Worm (Caenorhabditis elegans) whole organism, late embryonic: ENCODE data around the gene clc-12.
A peak's percentile ranks its signal among the peaks of the same experiment; 100 is the strongest.

Source experiments
- C08G9.2 ChIP-seq: sonication (generic microtip); optimal IDR thresholded peaks from 2 replicates; lab custom pipeline; 2016; ENCODE audit warnings: mild to moderate bottlenecking, missing genetic modification characterization, moderate library complexity, missing compliant biosample characterization
- F13H6.1 ChIP-seq: sonication (generic microtip); optimal IDR thresholded peaks from 2 replicates; lab custom pipeline; 2016; ENCODE audit warnings: missing genetic modification characterization, missing compliant biosample characterization
- K02D7.2 ChIP-seq: sonication (generic microtip); optimal IDR thresholded peaks from 2 replicates; lab custom pipeline; 2017; ENCODE audit warnings: mild to moderate bottlenecking, missing genetic modification characterization, missing compliant biosample characterization
- K09A11.1 ChIP-seq: sonication (generic microtip); optimal IDR thresholded peaks from 2 replicates; lab custom pipeline; 2017; ENCODE audit warnings: antibody characterized with exemption, mild to moderate bottlenecking, missing genetic modification characterization, missing compliant biosample characterization; ENCODE audit not compliant: insufficient read depth
- T23F11.4 ChIP-seq: fragments of 200-800 bp; sonication (Bioruptor generic); optimal IDR thresholded peaks from 2 replicates; lab custom pipeline; 2018; ENCODE audit warnings: mild to moderate bottlenecking, missing genetic modification characterization, missing compliant biosample characterization
- Y22D7AL.16 ChIP-seq: sonication (generic microtip); optimal IDR thresholded peaks from 2 replicates; lab custom pipeline; 2016; ENCODE audit warnings: missing genetic modification characterization, missing compliant biosample characterization
- ahr-1 ChIP-seq: sonication (generic microtip); optimal IDR thresholded peaks from 2 replicates; lab custom pipeline; 2016; ENCODE audit warnings: missing genetic modification characterization, missing compliant biosample characterization
- ama-1 ChIP-seq: fragments of 150-350 bp; optimal IDR thresholded peaks from 2 replicates; lab custom pipeline; 2014
- ceh-19 ChIP-seq: fragments of 200-800 bp; sonication (Bioruptor generic); optimal IDR thresholded peaks from 2 replicates; lab custom pipeline; 2018; ENCODE audit warnings: mild to moderate bottlenecking, missing genetic modification characterization, missing compliant biosample characterization
- ceh-24 ChIP-seq: sonication (generic microtip); optimal IDR thresholded peaks from 2 replicates; lab custom pipeline; 2016; ENCODE audit warnings: mild to moderate bottlenecking, missing genetic modification characterization, missing compliant biosample characterization
- ceh-30 ChIP-seq: fragments of 150-350 bp; optimal IDR thresholded peaks from 2 replicates; lab custom pipeline; 2014; ENCODE audit warnings: missing biosample characterization, missing genetic modification characterization
- ceh-31 ChIP-seq: sonication (generic microtip); optimal IDR thresholded peaks from 2 replicates; lab custom pipeline; 2016; ENCODE audit warnings: missing genetic modification characterization, missing compliant biosample characterization
- ceh-34 ChIP-seq: sonication (generic microtip); optimal IDR thresholded peaks from 2 replicates; lab custom pipeline; 2016; ENCODE audit warnings: mild to moderate bottlenecking, missing genetic modification characterization, missing compliant biosample characterization
- ceh-45 ChIP-seq: fragments of 200-800 bp; sonication (Bioruptor generic); IDR thresholded peaks from 2 replicates; pipeline ENCODE4 v1.3.6; 2022; ENCODE audit warnings: missing genetic modification reagents, missing genetic modification characterization, missing compliant biosample characterization
- ceh-48 ChIP-seq: sonication (generic microtip); optimal IDR thresholded peaks from 2 replicates; lab custom pipeline; 2016; ENCODE audit warnings: missing genetic modification characterization, inconsistent platforms, missing compliant biosample characterization
- ceh-6 ChIP-seq: fragments of 200-800 bp; sonication (Bioruptor generic); optimal IDR thresholded peaks from 2 replicates; lab custom pipeline; 2018; ENCODE audit warnings: mild to moderate bottlenecking, missing genetic modification characterization, missing compliant biosample characterization
- ceh-9 ChIP-seq: sonication (generic microtip); optimal IDR thresholded peaks from 2 replicates; lab custom pipeline; 2016; ENCODE audit warnings: mild to moderate bottlenecking, missing genetic modification characterization, inconsistent platforms, missing compliant biosample characterization
- dmd-4 ChIP-seq: sonication (generic microtip); optimal IDR thresholded peaks from 2 replicates; lab custom pipeline; 2016; ENCODE audit warnings: borderline replicate concordance, missing genetic modification characterization, missing compliant biosample characterization
- dve-1 ChIP-seq: sonication (generic microtip); optimal IDR thresholded peaks from 2 replicates; lab custom pipeline; 2017; ENCODE audit warnings: antibody characterized with exemption, mild to moderate bottlenecking, missing genetic modification characterization, missing compliant biosample characterization
- elt-2 ChIP-seq: sonication (generic microtip); optimal IDR thresholded peaks from 2 replicates; lab custom pipeline; 2016; ENCODE audit warnings: missing genetic modification reagents, missing genetic modification characterization, missing compliant biosample characterization
- ets-4 ChIP-seq: sonication (generic microtip); optimal IDR thresholded peaks from 2 replicates; lab custom pipeline; 2016; ENCODE audit warnings: missing genetic modification characterization, missing compliant biosample characterization
- fax-1 ChIP-seq: sonication (generic microtip); optimal IDR thresholded peaks from 2 replicates; lab custom pipeline; 2016; ENCODE audit warnings: missing genotype, missing genetic modification characterization, missing compliant biosample characterization
- fkh-10 ChIP-seq: fragments of 150-350 bp; optimal IDR thresholded peaks from 2 replicates; lab custom pipeline; 2014; ENCODE audit warnings: missing biosample characterization, missing genetic modification reagents, missing genetic modification characterization
- gmeb-2 ChIP-seq: sonication (generic microtip); optimal IDR thresholded peaks from 2 replicates; lab custom pipeline; 2016; ENCODE audit warnings: missing genetic modification characterization, inconsistent platforms, missing compliant biosample characterization
- hlh-13 ChIP-seq: fragments of 200-800 bp; sonication (Bioruptor generic); optimal IDR thresholded peaks from 2 replicates; lab custom pipeline; 2018; ENCODE audit warnings: mild to moderate bottlenecking, missing genetic modification characterization, missing compliant biosample characterization
- hlh-15 ChIP-seq: sonication (generic microtip); optimal IDR thresholded peaks from 2 replicates; lab custom pipeline; 2016; ENCODE audit warnings: missing genetic modification characterization, missing compliant biosample characterization
- hlh-30 ChIP-seq: sonication (generic microtip); optimal IDR thresholded peaks from 2 replicates; lab custom pipeline; 2017; ENCODE audit warnings: antibody characterized with exemption, missing genetic modification characterization, missing compliant biosample characterization; ENCODE audit not compliant: insufficient read depth
- hlh-6 ChIP-seq: sonication (generic microtip); optimal IDR thresholded peaks from 2 replicates; lab custom pipeline; 2016; ENCODE audit warnings: missing genotype, missing genetic modification characterization, missing compliant biosample characterization
- hlh-8 ChIP-seq: sonication (generic microtip); optimal IDR thresholded peaks from 2 replicates; lab custom pipeline; 2016; ENCODE audit warnings: missing genotype, missing genetic modification characterization, missing compliant biosample characterization
- lim-6 ChIP-seq: sonication (generic microtip); optimal IDR thresholded peaks from 2 replicates; lab custom pipeline; 2016; ENCODE audit warnings: missing genetic modification characterization, missing compliant biosample characterization
- lin-11 ChIP-seq: fragments of 200-800 bp; sonication (Bioruptor generic); optimal IDR thresholded peaks from 2 replicates; lab custom pipeline; 2018; ENCODE audit warnings: mild to moderate bottlenecking, missing genetic modification characterization, missing compliant biosample characterization
- madf-2 ChIP-seq: sonication (generic microtip); optimal IDR thresholded peaks from 2 replicates; lab custom pipeline; 2017; ENCODE audit warnings: missing genetic modification characterization, missing compliant biosample characterization
- nfya-1 ChIP-seq: sonication (generic microtip); optimal IDR thresholded peaks from 2 replicates; lab custom pipeline; 2017; ENCODE audit warnings: missing genetic modification characterization, mild to moderate bottlenecking, missing compliant biosample characterization, antibody characterized with exemption, moderate library complexity
- npax-4 ChIP-seq: sonication (generic microtip); optimal IDR thresholded peaks from 2 replicates; lab custom pipeline; 2016; ENCODE audit warnings: missing genetic modification characterization, missing compliant biosample characterization
- odd-2 ChIP-seq: sonication (generic microtip); optimal IDR thresholded peaks from 2 replicates; lab custom pipeline; 2017; ENCODE audit warnings: antibody characterized with exemption, mild to moderate bottlenecking, missing genetic modification characterization, missing compliant biosample characterization
- pax-1 ChIP-seq: fragments of 150-350 bp; optimal IDR thresholded peaks from 2 replicates; lab custom pipeline; 2014; ENCODE audit warnings: missing biosample characterization, missing genetic modification characterization
- pha-2 ChIP-seq: sonication (generic microtip); optimal IDR thresholded peaks from 2 replicates; lab custom pipeline; 2017; ENCODE audit warnings: mild to moderate bottlenecking, missing genetic modification characterization, missing compliant biosample characterization
- pros-1 ChIP-seq: fragments of 150-350 bp; optimal IDR thresholded peaks from 2 replicates; lab custom pipeline; 2014; ENCODE audit warnings: missing biosample characterization, missing genetic modification reagents, missing genetic modification characterization
- rnt-1 ChIP-seq: sonication (generic microtip); optimal IDR thresholded peaks from 2 replicates; lab custom pipeline; 2016; ENCODE audit warnings: missing genetic modification characterization, missing compliant biosample characterization
- sox-2 ChIP-seq: fragments of 200-800 bp; sonication (Bioruptor generic); IDR thresholded peaks from 2 replicates; pipeline ENCODE4 v1.3.6; 2022; ENCODE audit warnings: missing genetic modification reagents, missing genetic modification characterization, missing compliant biosample characterization
- syd-9 ChIP-seq: sonication (generic microtip); optimal IDR thresholded peaks from 2 replicates; lab custom pipeline; 2016; ENCODE audit warnings: mild to moderate bottlenecking, missing genetic modification characterization, moderate library complexity, missing compliant biosample characterization
- tbx-2 ChIP-seq: sonication (generic microtip); optimal IDR thresholded peaks from 2 replicates; lab custom pipeline; 2016; ENCODE audit warnings: missing genetic modification characterization, missing compliant biosample characterization
- ttx-3 ChIP-seq: sonication (generic microtip); optimal IDR thresholded peaks from 2 replicates; lab custom pipeline; 2016; ENCODE audit warnings: missing genetic modification reagents, missing genetic modification characterization, missing compliant biosample characterization
- unc-3 ChIP-seq, 2 experiments: fragments of 200-800 bp in 1 of 2; sonication (Bioruptor generic) in 1 of 2; sonication (generic microtip) in 1 of 2; conservative IDR thresholded peaks in 1 of 2; optimal IDR thresholded peaks in 1 of 2; 2 replicates each; pipeline versions ENCODE4 v1.3.6 to Lab custom; 2016 to 2022; ENCODE audit warnings: missing compliant biosample characterization in 2 of 2, missing genetic modification characterization in 2 of 2, missing genetic modification reagents in 1 of 2
- unc-55 ChIP-seq: sonication (generic microtip); optimal IDR thresholded peaks from 2 replicates; lab custom pipeline; 2017; ENCODE audit warnings: missing biosample characterization, missing genetic modification reagents, missing genetic modification characterization
- zip-5 ChIP-seq: sonication (generic microtip); optimal IDR thresholded peaks from 2 replicates; lab custom pipeline; 2016; ENCODE audit warnings: missing genetic modification characterization, missing compliant biosample characterization
- ztf-16 ChIP-seq: sonication (generic microtip); optimal IDR thresholded peaks from 2 replicates; lab custom pipeline; 2017; ENCODE audit warnings: missing genetic modification characterization, missing compliant biosample characterization

Gene clc-12

DNA sequence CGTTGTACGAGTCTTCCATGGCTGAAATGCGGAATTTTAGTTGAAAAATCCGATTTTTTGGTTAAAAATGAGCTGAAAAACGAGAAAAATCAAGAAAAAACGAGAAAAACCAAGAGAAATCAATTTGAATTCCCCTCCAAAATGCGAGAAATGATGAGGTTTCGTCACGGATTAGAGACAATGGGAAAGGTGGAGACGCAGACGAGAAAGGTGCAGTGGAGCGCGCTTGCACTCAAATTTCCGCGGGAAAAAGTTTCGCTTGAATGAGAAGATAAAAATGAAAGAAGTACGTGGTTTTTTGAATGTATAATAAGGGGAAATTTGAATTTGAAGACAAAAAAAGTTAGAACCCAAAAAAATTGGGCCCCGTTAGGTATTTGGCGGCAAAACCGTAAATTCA lies 43.5 kb downstream of the clc-12 start, which contains the start of gene efl-1 (continued):
- TF ChIP-seq ets-4 (tag; lab: Kevin White, UChicago) (peak; percentile 17), syd-9 (tag; lab: Kevin White, UChicago) (no peak), dve-1 (tag; lab: Kevin White, UChicago) (peak; percentile 57), fax-1 (tag; lab: Kevin White, UChicago) (no peak), hlh-13 (GFP tag; lab: Kevin White, UChicago) (no peak), C08G9.2 (tag; lab: Kevin White, UChicago) (no peak), hlh-30 (tag; lab: Kevin White, UChicago) (peak; percentile 8), tbx-2 (tag; lab: Kevin White, UChicago) (peak; percentile 52), unc-55 (GFP tag; lab: Kevin White, UChicago) (peak; percentile 88), odd-2 (no peak), ztf-16 (tag; lab: Kevin White, UChicago) (no peak), nfya-1 (peak; percentile 86), ceh-34 (tag; lab: Kevin White, UChicago) (peak; percentile 56), pros-1 (peak; percentile 58), npax-4 (tag; lab: Kevin White, UChicago) (no peak), T23F11.4 (GFP tag; lab: Kevin White, UChicago) (no peak), ama-1 (no peak), ceh-6 (GFP tag; lab: Kevin White, UChicago) (no peak), K02D7.2 (no peak), rnt-1 (peak; percentile 78), zip-5 (tag; lab: Kevin White, UChicago) (no peak), F13H6.1 (tag; lab: Kevin White, UChicago) (no peak), ceh-24 (tag; lab: Kevin White, UChicago) (no peak), ceh-45 (GFP tag; lab: Robert Waterston, UW) (no peak), ceh-9 (tag; lab: Kevin White, UChicago) (no peak), ceh-19 (GFP tag; lab: Kevin White, UChicago) (peak; percentile 34), pax-1 (peak; percentile 94), hlh-8 (tag; lab: Kevin White, UChicago) (no peak), dmd-4 (tag; lab: Kevin White, UChicago) (no peak), hlh-15 (tag; lab: Kevin White, UChicago) (no peak), elt-2 (peak; percentile 61), K09A11.1 (peak; percentile 21), pha-2 (tag; lab: Kevin White, UChicago) (no peak), fkh-10 (GFP tag; lab: Kevin White, UChicago) (no peak), ceh-30 (tag; lab: Kevin White, UChicago) (no peak), gmeb-2 (tag; lab: Kevin White, UChicago) (no peak), ceh-48 (peak; percentile 9), lim-6 (no peak), lin-11 (tag; lab: Kevin White, UChicago) (no peak), ttx-3 (tag; lab: Kevin White, UChicago) (no peak), Y22D7AL.16 (tag; lab: Kevin White, UChicago) (no peak), madf-2 (tag; lab: Kevin White, UChicago) (no peak), sox-2 (GFP tag; lab: Robert Waterston, UW) (no peak; the same call in 1 of the 2 replicates), ahr-1 (tag; lab: Kevin White, UChicago) (no peak), ceh-31 (tag; lab: Kevin White, UChicago) (peak; percentile 58), unc-3 (GFP tag; conservative IDR thresholded peaks at IDR 0.05; lab: Robert Waterston, UW) (no peak), unc-3 (tag; optimal IDR thresholded peaks at IDR 0.05; lab: Kevin White, UChicago) (no peak), hlh-6 (no peak)
- TF ChIP-seq, all 69 proteins: peak for 20
